Fruit fly (Drosophila melanogaster): Measurements from ENCODE around the gene CG32756.

CG32756 gene

DNA sequence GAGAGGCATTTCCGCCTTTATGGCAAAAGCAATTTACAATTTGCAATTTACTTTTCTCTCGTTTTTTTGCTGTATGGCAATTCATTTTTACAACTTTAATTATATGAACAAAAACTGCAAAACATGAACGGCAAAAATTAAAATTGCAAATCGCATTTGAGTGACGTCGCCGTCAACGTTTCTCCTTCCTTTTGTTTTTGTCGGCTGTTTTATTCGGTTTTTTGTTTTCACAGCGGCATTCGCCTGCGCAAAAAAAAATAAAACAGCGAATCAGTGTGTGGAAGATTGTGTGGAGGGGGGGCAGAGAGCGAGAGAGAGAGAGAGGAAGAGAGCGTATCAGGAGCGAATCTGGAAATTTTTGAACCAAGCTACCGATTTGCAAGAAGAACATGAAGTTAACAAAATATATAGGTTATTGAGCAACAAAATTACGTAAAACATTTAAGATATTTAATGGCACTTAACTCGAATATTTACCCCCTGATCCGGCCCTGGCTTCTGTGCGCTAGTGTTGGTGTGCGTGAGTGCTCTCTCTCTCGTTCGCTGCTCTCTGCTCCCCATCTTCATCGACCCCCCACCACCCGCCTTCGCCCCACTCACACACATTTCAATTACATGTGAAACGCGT lies 26.9 kb upstream of the CG32756 start (continued):
- peak; percentile 67 for TF ChIP-seq CG7745 (tag; optimal IDR thresholded peaks at IDR 0.05)
- TF ChIP-seq Doc3 (GFP tag; IDR thresholded peaks at IDR 0.05; ENCODE audit: partially characterized antibody), result no peak
- TF ChIP-seq CG13894 (tag; optimal IDR thresholded peaks at IDR 0.05), result peak; percentile 99
- TF ChIP-seq esg (GFP tag; conservative IDR thresholded peaks at IDR 0.05), result peak; percentile 99
- peak; percentile 98 for TF ChIP-seq NC2β (GFP tag; optimal IDR thresholded peaks at IDR 0.05)
- TF ChIP-seq CG17802 (tag; optimal IDR thresholded peaks at IDR 0.05), result peak; percentile 90
- peak; percentile 98 for TF ChIP-seq CG10462 (GFP tag; optimal IDR thresholded peaks at IDR 0.05)
- TF ChIP-seq Blimp-1 (GFP tag; optimal IDR thresholded peaks at IDR 0.05), result peak; percentile 96
- TF ChIP-seq Nf-YC (tag; optimal IDR thresholded peaks at IDR 0.05), result peak; percentile 90
- TF ChIP-seq eyg (GFP tag; optimal IDR thresholded peaks at IDR 0.05), result peak; percentile 97
- peak; percentile 98 for TF ChIP-seq CG10543 (GFP tag; optimal IDR thresholded peaks at IDR 0.05)
- peak; percentile 99 for TF ChIP-seq CrebB (tag; optimal IDR thresholded peaks at IDR 0.05)
- TF ChIP-seq CG12299 (tag; optimal IDR thresholded peaks at IDR 0.05), result peak; percentile 98
- peak; percentile 98 for TF ChIP-seq disco-r (GFP tag; optimal IDR thresholded peaks at IDR 0.05)
- peak; percentile 100 for TF ChIP-seq CG14441 (GFP tag; IDR thresholded peaks at IDR 0.05)
- peak; percentile 98 for TF ChIP-seq pb (GFP tag; optimal IDR thresholded peaks at IDR 0.05)
- peak; percentile 85 for TF ChIP-seq Deaf1 (tag; optimal IDR thresholded peaks at IDR 0.05)
- TF ChIP-seq nerfin-2 (GFP tag; IDR thresholded peaks at IDR 0.05; ENCODE audit: partially characterized antibody), result peak; percentile 65
- TF ChIP-seq Ets97D (GFP tag; optimal IDR thresholded peaks at IDR 0.05), result peak; percentile 92
- peak; percentile 99 for TF ChIP-seq Dek (tag; optimal IDR thresholded peaks at IDR 0.05)
- TF ChIP-seq stc (GFP tag; IDR thresholded peaks at IDR 0.05), result peak; percentile 99
- TF ChIP-seq CoRest (tag; optimal IDR thresholded peaks at IDR 0.05), result peak; percentile 99
- TF ChIP-seq Atf3 (GFP tag; optimal IDR thresholded peaks at IDR 0.05), result peak; percentile 98
- peak; percentile 100 for TF ChIP-seq slbo (GFP tag; IDR thresholded peaks at IDR 0.05)
- peak; percentile 69 for TF ChIP-seq CG7963 (GFP tag; IDR thresholded peaks at IDR 0.05; ENCODE audit: partially characterized antibody)
- peak in 1 of 2 experiments; percentile 95 for TF ChIP-seq eve (GFP tag; optimal IDR thresholded peaks at IDR 0.05)
- peak; percentile 95 for TF ChIP-seq Vsx1 (GFP tag; optimal IDR thresholded peaks at IDR 0.05)
- TF ChIP-seq her (GFP tag; optimal IDR thresholded peaks at IDR 0.05), result peak; percentile 97
- TF ChIP-seq az2 (GFP tag; optimal IDR thresholded peaks at IDR 0.05), result peak; percentile 99
- TF ChIP-seq Oli (tag; optimal IDR thresholded peaks at IDR 0.05), result peak; percentile 99
- peak; percentile 98 for TF ChIP-seq GATAe (GFP tag; conservative IDR thresholded peaks at IDR 0.05)
- TF ChIP-seq ase (GFP tag; IDR thresholded peaks at IDR 0.05), result peak; percentile 99
- TF ChIP-seq shn (GFP tag; optimal IDR thresholded peaks at IDR 0.05), result peak; percentile 98
- TF ChIP-seq CG17385 (GFP tag; optimal IDR thresholded peaks at IDR 0.05), result peak; percentile 96
- TF ChIP-seq CG3163 (GFP tag; optimal IDR thresholded peaks at IDR 0.05), result peak; percentile 92
- TF ChIP-seq CG34376 (GFP tag; optimal IDR thresholded peaks at IDR 0.05), result peak; percentile 99
- TF ChIP-seq sr (GFP tag; IDR thresholded peaks at IDR 0.05), result peak; percentile 96
- TF ChIP-seq CG8924 (tag; optimal IDR thresholded peaks at IDR 0.05), result peak; percentile 98
- peak; percentile 99 for TF ChIP-seq CG4730 (GFP tag; IDR thresholded peaks at IDR 0.05)
- TF ChIP-seq CG31365 (tag; optimal IDR thresholded peaks at IDR 0.05), result peak; percentile 93
- TF ChIP-seq Dp (GFP tag; optimal IDR thresholded peaks at IDR 0.05), result peak; percentile 43
- peak; percentile 96 for TF ChIP-seq ftz-f1 (GFP tag; optimal IDR thresholded peaks at IDR 0.05)
- peak; percentile 99 for TF ChIP-seq NfI (GFP tag; optimal IDR thresholded peaks at IDR 0.05)
- peak; percentile 98 for TF ChIP-seq cato (GFP tag; optimal IDR thresholded peaks at IDR 0.05; ENCODE audit: borderline replicate concordance)
- TF ChIP-seq Chrac-16 (GFP tag; optimal IDR thresholded peaks at IDR 0.05), result peak; percentile 99
- TF ChIP-seq CG15696 (tag; optimal IDR thresholded peaks at IDR 0.05), result peak; percentile 91
- TF ChIP-seq CG11504 (tag; optimal IDR thresholded peaks at IDR 0.05), result peak; percentile 98
- TF ChIP-seq pan (optimal IDR thresholded peaks at IDR 0.05), result no peak
- peak in 1 of 2 experiments; percentile 99 for TF ChIP-seq pan (GFP tag; optimal IDR thresholded peaks at IDR 0.05 in 1 of 2, IDR thresholded peaks at IDR 0.05 in 1 of 2)
